Worm (Caenorhabditis elegans) whole organism, L4 larva: ENCODE measurements around the gene F01D5.2.

Source experiments
- ceh-20 ChIP-seq: fragments of 200-800 bp; sonication (Bioruptor generic); IDR thresholded peaks from 2 replicates; pipeline ENCODE4 v1.3.6; 2022; ENCODE audit warnings: missing genetic modification reagents, missing genetic modification characterization, missing compliant biosample characterization
- daf-16 ChIP-seq, 3 experiments: sonication (generic microtip); optimal IDR thresholded peaks; 2 replicates each; lab custom pipeline; 2016 to 2017; ENCODE audit warnings: missing genetic modification characterization in 3 of 3, missing genetic modification reagents in 3 of 3, mild to moderate bottlenecking in 2 of 3, missing compliant biosample characterization in 2 of 3, missing biosample characterization in 1 of 3, moderate library complexity in 1 of 3
- daf-19 ChIP-seq: fragments of 200-800 bp; sonication (Bioruptor generic); conservative IDR thresholded peaks from 2 replicates; pipeline ENCODE4 v1.3.6; 2022; ENCODE audit warnings: missing genetic modification characterization, missing compliant biosample characterization
- dmd-6 ChIP-seq: fragments of 200-800 bp; sonication (Bioruptor generic); IDR thresholded peaks from 2 replicates; pipeline ENCODE4 v1.3.6; 2022; ENCODE audit warnings: missing genetic modification reagents, missing genetic modification characterization, missing compliant biosample characterization
- dve-1 ChIP-seq: sonication (generic microtip); optimal IDR thresholded peaks from 2 replicates; lab custom pipeline; 2017; ENCODE audit warnings: antibody characterized with exemption, mild to moderate bottlenecking, missing genetic modification characterization, missing compliant biosample characterization; ENCODE audit not compliant: insufficient read depth
- fkh-10 ChIP-seq: fragments of 150-350 bp; optimal IDR thresholded peaks from 2 replicates; lab custom pipeline; 2014; ENCODE audit warnings: missing biosample characterization, missing genetic modification reagents, missing genetic modification characterization
- hlh-30 ChIP-seq: sonication (generic microtip); optimal IDR thresholded peaks from 2 replicates; lab custom pipeline; 2017; ENCODE audit warnings: antibody characterized with exemption, mild to moderate bottlenecking, missing genetic modification characterization, missing compliant biosample characterization; ENCODE audit not compliant: insufficient read depth
- hmg-1.1 ChIP-seq: fragments of 200-800 bp; sonication (Bioruptor generic); IDR thresholded peaks from 2 replicates; pipeline ENCODE4 v1.3.6; 2022; ENCODE audit warnings: missing genetic modification reagents, missing genetic modification characterization, missing compliant biosample characterization
- lin-1 ChIP-seq: fragments of 200-800 bp; sonication (Bioruptor generic); IDR thresholded peaks from 2 replicates; pipeline ENCODE4 v1.3.6; 2022; ENCODE audit warnings: missing genetic modification reagents, missing genetic modification characterization, missing compliant biosample characterization
- lin-29 ChIP-seq: fragments of 200-800 bp; sonication (Bioruptor generic); IDR thresholded peaks from 2 replicates; pipeline ENCODE4 v1.3.6; 2022; ENCODE audit warnings: missing genetic modification reagents, missing genetic modification characterization, missing compliant biosample characterization
- madf-5 ChIP-seq, 2 experiments: fragments of 200-800 bp; sonication (Bioruptor generic); IDR thresholded peaks; 2 replicates each; pipeline ENCODE4 v1.3.6; 2022; ENCODE audit warnings: missing compliant biosample characterization in 2 of 2, missing genetic modification characterization in 2 of 2
- mxl-2 ChIP-seq: fragments of 200-800 bp; sonication (Bioruptor generic); conservative IDR thresholded peaks from 2 replicates; pipeline ENCODE4 v1.3.6; 2022; ENCODE audit warnings: missing genetic modification reagents, missing genetic modification characterization, missing compliant biosample characterization
- mxl-3 ChIP-seq: fragments of 200-800 bp; sonication (Bioruptor generic); optimal IDR thresholded peaks from 2 replicates; lab custom pipeline; 2018; ENCODE audit warnings: mild to moderate bottlenecking, missing genetic modification characterization, missing compliant biosample characterization
- nhr-111 ChIP-seq: fragments of 200-800 bp; sonication (Bioruptor generic); optimal IDR thresholded peaks from 2 replicates; lab custom pipeline; 2018; ENCODE audit warnings: mild to moderate bottlenecking, missing genetic modification characterization, missing compliant biosample characterization
- nhr-28 ChIP-seq: fragments of 150-350 bp; optimal IDR thresholded peaks from 2 replicates; lab custom pipeline; 2014; ENCODE audit warnings: missing biosample characterization, missing genetic modification characterization
- nhr-6 ChIP-seq: fragments of 150-350 bp; optimal IDR thresholded peaks from 2 replicates; lab custom pipeline; 2014; ENCODE audit warnings: missing biosample characterization, missing genetic modification characterization
- nhr-76 ChIP-seq: fragments of 150-350 bp; optimal IDR thresholded peaks from 2 replicates; lab custom pipeline; 2014; ENCODE audit warnings: missing biosample characterization, missing genetic modification characterization
- pqm-1 ChIP-seq: sonication (generic microtip); optimal IDR thresholded peaks from 2 replicates; lab custom pipeline; 2017; ENCODE audit warnings: missing biosample characterization, missing genetic modification characterization
- rbr-2 ChIP-seq: sonication (generic microtip); optimal IDR thresholded peaks from 2 replicates; lab custom pipeline; 2016; ENCODE audit warnings: missing genotype, missing genetic modification characterization, missing compliant biosample characterization
- sdz-12 ChIP-seq: fragments of 200-800 bp; sonication (Bioruptor generic); optimal IDR thresholded peaks from 2 replicates; lab custom pipeline; 2018; ENCODE audit warnings: mild to moderate bottlenecking, missing genetic modification characterization, missing compliant biosample characterization
- set-16 ChIP-seq: fragments of 200-800 bp; sonication (Bioruptor generic); IDR thresholded peaks from 2 replicates; pipeline ENCODE4 v1.3.6; 2022; ENCODE audit warnings: missing genetic modification reagents, missing genetic modification characterization, missing compliant biosample characterization
- snpc-1.2 ChIP-seq: fragments of 200-800 bp; sonication (Bioruptor generic); IDR thresholded peaks from 2 replicates; pipeline ENCODE4 v1.3.6; 2022; ENCODE audit warnings: missing genetic modification reagents, missing genetic modification characterization, missing compliant biosample characterization
- spr-3 ChIP-seq: fragments of 200-800 bp; sonication (Bioruptor generic); optimal IDR thresholded peaks from 2 replicates; lab custom pipeline; 2018; ENCODE audit warnings: mild to moderate bottlenecking, missing genetic modification characterization, missing compliant biosample characterization
- tag-97 ChIP-seq: fragments of 200-800 bp; sonication (Bioruptor generic); IDR thresholded peaks from 2 replicates; pipeline ENCODE4 v1.3.6; 2022; ENCODE audit warnings: missing genetic modification characterization, missing compliant biosample characterization
- tra-1 ChIP-seq: fragments of 200-800 bp; sonication (Bioruptor generic); IDR thresholded peaks from 2 replicates; pipeline ENCODE4 v1.3.6; 2022; ENCODE audit warnings: missing genetic modification reagents, missing genetic modification characterization, missing compliant biosample characterization
- unc-62 ChIP-seq, 3 experiments: fragments of 150-350 bp in 1 of 3; sonication (generic microtip); optimal IDR thresholded peaks in 2 of 3; peaks in 1 of 3; 1 replicate in 1 of 3; 2 replicates in 2 of 3; lab custom pipeline; 2014 to 2017; ENCODE audit warnings: missing biosample characterization in 3 of 3, missing genetic modification characterization in 3 of 3, missing genetic modification reagents in 3 of 3, missing genotype in 1 of 3
- vab-7 ChIP-seq: fragments of 200-800 bp; sonication (Bioruptor generic); IDR thresholded peaks from 2 replicates; pipeline ENCODE4 v1.3.6; 2022; ENCODE audit warnings: missing genetic modification reagents, missing genetic modification characterization, missing compliant biosample characterization
- zip-11 ChIP-seq: fragments of 200-800 bp; sonication (Bioruptor generic); IDR thresholded peaks from 2 replicates; pipeline ENCODE4 v1.3.6; 2022; ENCODE audit warnings: missing genetic modification characterization, missing compliant biosample characterization

Gene F01D5.2

DNA sequence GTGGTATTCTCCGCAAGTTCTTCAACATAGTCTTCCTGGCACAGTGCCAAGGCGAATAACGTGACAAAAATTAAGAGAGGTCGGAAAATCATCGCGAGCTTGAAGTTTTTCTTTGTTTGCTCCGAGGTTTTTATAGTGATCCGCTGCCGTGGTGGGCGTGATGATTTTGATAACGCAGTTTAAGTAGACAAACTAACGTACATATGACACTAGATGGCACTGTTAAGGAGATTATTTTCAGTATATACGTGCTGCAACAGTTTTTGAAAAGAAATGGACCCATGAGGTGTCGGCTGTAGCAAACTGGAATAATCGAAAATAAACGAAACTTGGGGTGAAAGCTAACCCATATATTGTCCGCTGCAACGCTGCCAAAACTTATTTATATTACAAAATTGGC lies 3.3 kb upstream of the F01D5.2 start, which contains the start of gene F01D5.5:
Gene F01D5.5, minus strand, starts transcription at position 101 of the 400 bp plus-strand sequence.
- TF ChIP-seq spr-3 (GFP tag; lab: Kevin White, UChicago), result no peak
- TF ChIP-seq tag-97 (GFP tag; lab: Robert Waterston, UW), result no peak
- TF ChIP-seq hmg-1.1, result no peak
- TF ChIP-seq nhr-111 (GFP tag; lab: Kevin White, UChicago), result no peak
- no peak for TF ChIP-seq daf-19
- TF ChIP-seq tra-1 (GFP tag; lab: Robert Waterston, UW), result no peak
- TF ChIP-seq unc-62 (GFP tag; optimal IDR thresholded peaks at IDR 0.05 in 1 of 2; lab: Kevin White, UChicago), result peak in 1 of 2 experiments; percentile 30
- TF ChIP-seq unc-62 (tag; optimal IDR thresholded peaks at IDR 0.05; lab: Kevin White, UChicago), result no peak
- no peak for TF ChIP-seq pqm-1 (tag; lab: Kevin White, UChicago)
- no peak for TF ChIP-seq snpc-1.2
- TF ChIP-seq sdz-12 (GFP tag; lab: Kevin White, UChicago), result no peak
- TF ChIP-seq madf-5 (GFP tag; IDR thresholded peaks at IDR 0.05; lab: Robert Waterston, UW), result no peak
- TF ChIP-seq daf-16 (GFP tag; optimal IDR thresholded peaks at IDR 0.05; lab: Kevin White, UChicago), result no peak
- TF ChIP-seq daf-16 (tag; optimal IDR thresholded peaks at IDR 0.05; lab: Kevin White, UChicago), result peak; percentile 15
- no peak for TF ChIP-seq mxl-3
- no peak for TF ChIP-seq nhr-76 (tag; lab: Kevin White, UChicago)
- no peak for TF ChIP-seq set-16 (GFP tag; lab: Robert Waterston, UW)
- TF ChIP-seq ceh-20 (GFP tag; lab: Robert Waterston, UW), result no peak
- TF ChIP-seq, all 104 proteins: peak for 2

DNA sequence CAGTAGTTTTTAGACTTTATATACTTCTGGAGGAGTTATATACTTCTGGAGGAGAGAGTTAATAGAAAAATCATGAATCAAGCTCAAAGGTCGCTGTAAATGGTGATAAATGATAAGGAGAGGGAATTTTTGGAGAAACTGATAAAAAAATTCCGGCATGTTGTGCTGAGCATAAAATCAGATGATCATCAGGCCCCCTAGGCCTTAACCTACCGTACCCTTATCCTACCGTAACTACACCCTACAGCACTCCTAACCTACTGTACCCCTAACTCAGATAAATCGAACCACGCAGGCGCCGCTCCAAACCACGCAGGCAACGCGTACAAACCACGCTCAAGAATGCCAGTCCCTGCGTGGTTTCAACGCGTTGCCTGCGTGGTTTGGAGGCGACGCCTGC lies 1.2 kb upstream of the F01D5.2 start, which contains the start of gene F01D5.3:
Gene F01D5.3, minus strand, starts transcription at position 101 of the 400 bp plus-strand sequence.
- TF ChIP-seq nhr-28 (peak; percentile 7), pqm-1 (tag; lab: Kevin White, UChicago) (peak; percentile 41)
- TF ChIP-seq, all 104 proteins: peak for 2; not testable (repeated sequence) for 102

DNA sequence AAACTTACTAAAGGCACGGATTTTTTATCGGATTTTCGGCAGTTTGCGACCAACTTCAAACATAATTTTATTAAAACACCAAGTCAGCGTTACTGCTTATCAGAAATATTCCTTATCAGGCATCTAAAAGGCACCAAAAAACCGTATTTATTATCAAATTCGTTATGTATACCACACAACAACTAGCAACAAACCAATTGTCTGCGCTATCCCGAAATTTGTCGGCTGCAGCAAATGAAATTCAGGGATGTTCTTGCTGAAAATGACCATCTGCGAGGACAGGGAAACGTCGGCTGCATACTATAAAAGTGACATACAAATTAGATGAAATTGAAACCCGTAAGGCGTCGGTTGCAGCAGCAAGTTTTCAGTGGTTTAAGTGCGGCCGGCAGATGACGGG lies 875 bp downstream of the F01D5.2 start:
- TF ChIP-seq zip-11 (GFP tag; lab: Robert Waterston, UW) (no peak), nhr-28 (peak; percentile 1), vab-7 (GFP tag; lab: Robert Waterston, UW) (no peak), lin-29 (GFP tag; lab: Robert Waterston, UW) (no peak), unc-62 (GFP tag; optimal IDR thresholded peaks at IDR 0.05 in 1 of 2; lab: Kevin White, UChicago) (peak in 1 of 2 experiments; percentile 48), unc-62 (tag; optimal IDR thresholded peaks at IDR 0.05; lab: Kevin White, UChicago) (no peak), pqm-1 (tag; lab: Kevin White, UChicago) (peak; percentile 52), dve-1 (tag; lab: Kevin White, UChicago) (peak; percentile 16), mxl-2 (GFP tag; lab: Robert Waterston, UW) (no peak), daf-16 (GFP tag; optimal IDR thresholded peaks at IDR 0.05; lab: Kevin White, UChicago) (no peak), daf-16 (tag; optimal IDR thresholded peaks at IDR 0.05; lab: Kevin White, UChicago) (peak; percentile 31), hlh-30 (tag; lab: Kevin White, UChicago) (no peak)

ce11 chrII:13997477-13997876 lies 1.4 kb downstream of the F01D5.2 start, which contains the start of gene F01D5.1:
Gene F01D5.1 (minus strand): TSS chrII:13997581.
- 0 out of 2 replicates have a peak, but pooled peaks have one; percentile 32 for TF ChIP-seq lin-1
- peak; percentile 49; the same call in 1 of the 2 replicates for TF ChIP-seq dmd-6 (GFP tag; lab: Robert Waterston, UW)
- peak; percentile 33 for TF ChIP-seq pqm-1 (tag; lab: Kevin White, UChicago)
- no peak for TF ChIP-seq nhr-6 (tag; lab: Kevin White, UChicago)
- no peak for TF ChIP-seq fkh-10 (GFP tag; lab: Kevin White, UChicago)

ce11 chrII:13994934-13995333 lies 3.9 kb downstream of the F01D5.2 start, which contains the start of gene Y39G8B.7:
Gene Y39G8B.7 (minus strand): TSS chrII:13995034.
- TF ChIP-seq rbr-2 (tag; lab: Kevin White, UChicago), result no peak
- TF ChIP-seq, all 104 proteins: peak for 0
